Worm (Caenorhabditis elegans) whole organism, young adult: ENCODE data around the gene coa-1.

Experiments used
- B0261.1 ChIP-seq: sonication (generic microtip); optimal IDR thresholded peaks from 2 replicates; lab custom pipeline; 2016; ENCODE audit warnings: mild to moderate bottlenecking, missing genetic modification characterization, moderate library complexity, missing compliant biosample characterization
- F22D6.2 ChIP-seq: sonication (generic microtip); optimal IDR thresholded peaks from 2 replicates; lab custom pipeline; 2016; ENCODE audit warnings: mild to moderate bottlenecking, missing genetic modification characterization, missing compliant biosample characterization
- F39B2.1 ChIP-seq: fragments of 200-800 bp; sonication (Bioruptor generic); IDR thresholded peaks from 2 replicates; pipeline ENCODE4 v1.3.6; 2022; ENCODE audit warnings: missing genetic modification reagents, missing genetic modification characterization, missing compliant biosample characterization
- ama-1 ChIP-seq, 3 experiments: fragments of 150-350 bp in 1 of 3; sonication (generic microtip) in 2 of 3; optimal IDR thresholded peaks; 2 replicates each; lab custom pipeline; 2014 to 2018; ENCODE audit warnings: missing biosample characterization in 2 of 3, missing genetic modification characterization in 2 of 3, missing genetic modification reagents in 2 of 3
- bed-1 ChIP-seq: fragments of 200-800 bp; sonication (Bioruptor generic); IDR thresholded peaks from 2 replicates; pipeline ENCODE4 v1.3.6; 2022; ENCODE audit warnings: missing genetic modification reagents, missing genetic modification characterization, missing compliant biosample characterization
- him-1 ChIP-seq: sonication (generic microtip); optimal IDR thresholded peaks from 2 replicates; lab custom pipeline; 2016; ENCODE audit warnings: missing genotype, missing genetic modification reagents, missing genetic modification characterization, missing compliant biosample characterization
- lsy-27 ChIP-seq: sonication (generic microtip); optimal IDR thresholded peaks from 2 replicates; lab custom pipeline; 2017; ENCODE audit warnings: missing genetic modification characterization, mild to moderate bottlenecking, missing compliant biosample characterization, antibody characterized with exemption, missing genotype, borderline replicate concordance; ENCODE audit not compliant: insufficient read depth
- sdz-38 ChIP-seq: sonication (generic microtip); optimal IDR thresholded peaks from 2 replicates; lab custom pipeline; 2016; ENCODE audit warnings: missing genotype, missing genetic modification characterization, missing compliant biosample characterization
- sea-2 ChIP-seq: fragments of 200-800 bp; sonication (Bioruptor generic); IDR thresholded peaks from 2 replicates; pipeline ENCODE4 v1.3.6; 2022; ENCODE audit warnings: missing genetic modification characterization, missing compliant biosample characterization
- snpc-1.1 ChIP-seq: sonication (generic microtip); optimal IDR thresholded peaks from 2 replicates; lab custom pipeline; 2017; ENCODE audit warnings: missing genetic modification characterization, mild to moderate bottlenecking, missing compliant biosample characterization, antibody characterized with exemption, moderate library complexity, missing genotype, missing genetic modification reagents; ENCODE audit not compliant: insufficient read depth
- ztf-25 ChIP-seq: fragments of 200-800 bp; sonication (Bioruptor generic); IDR thresholded peaks from 2 replicates; pipeline ENCODE4 v1.3.6; 2022; ENCODE audit warnings: missing genetic modification reagents, missing genetic modification characterization, missing compliant biosample characterization

- TF ChIP-seq sdz-38: no peak
- no peak for TF ChIP-seq ztf-25
- no peak for TF ChIP-seq him-1 (tag; lab: Kevin White, UChicago)
- no peak for TF ChIP-seq ama-1 (optimal IDR thresholded peaks at IDR 0.05; lab: Kevin White, UChicago)
- TF ChIP-seq ama-1 (GFP tag; optimal IDR thresholded peaks at IDR 0.05; lab: Kevin White, UChicago): no peak
- TF ChIP-seq bed-1 (GFP tag; lab: Robert Waterston, UW): no peak
- no peak for TF ChIP-seq F22D6.2 (tag; lab: Kevin White, UChicago)
- TF ChIP-seq sea-2 (GFP tag; lab: Robert Waterston, UW): no peak
- no peak for TF ChIP-seq lsy-27 (tag; lab: Kevin White, UChicago)
- no peak for TF ChIP-seq F39B2.1 (GFP tag; lab: Robert Waterston, UW)
- no peak for TF ChIP-seq B0261.1 (tag; lab: Kevin White, UChicago)
- no peak for TF ChIP-seq snpc-1.1 (tag; lab: Kevin White, UChicago)
Measured at ce11 chrIV:194442-194841, 10.7 kb upstream of the coa-1 start, which contains the start of gene csn-3.
